Worm (Caenorhabditis elegans) whole organism, young adult: Measurements from ENCODE around the gene B0252.3.

Experiments
- B0019.2 ChIP-seq: fragments of 200-800 bp; sonication (Bioruptor generic); conservative IDR thresholded peaks from 2 replicates; pipeline ENCODE4 v1.3.6; 2022; ENCODE audit warnings: missing genetic modification reagents, missing genetic modification characterization, missing compliant biosample characterization
- B0261.1 ChIP-seq: sonication (generic microtip); optimal IDR thresholded peaks from 2 replicates; lab custom pipeline; 2016; ENCODE audit warnings: mild to moderate bottlenecking, missing genetic modification characterization, moderate library complexity, missing compliant biosample characterization
- C06A6.2 ChIP-seq: fragments of 200-800 bp; sonication (Bioruptor generic); conservative IDR thresholded peaks from 2 replicates; pipeline ENCODE4 v1.3.6; 2022; ENCODE audit warnings: missing genetic modification characterization, missing compliant biosample characterization
- C17E4.6 ChIP-seq: fragments of 200-800 bp; sonication (Bioruptor generic); IDR thresholded peaks from 2 replicates; pipeline ENCODE4 v1.3.6; 2022; ENCODE audit warnings: missing genetic modification reagents, missing genetic modification characterization, missing compliant biosample characterization
- F22D6.2 ChIP-seq: sonication (generic microtip); optimal IDR thresholded peaks from 2 replicates; lab custom pipeline; 2016; ENCODE audit warnings: mild to moderate bottlenecking, missing genetic modification characterization, missing compliant biosample characterization
- F37B4.10 ChIP-seq: fragments of 200-800 bp; sonication (Bioruptor generic); IDR thresholded peaks from 2 replicates; pipeline ENCODE4 v1.3.6; 2022; ENCODE audit warnings: missing genetic modification characterization, missing compliant biosample characterization
- F57A8.1 ChIP-seq: fragments of 200-800 bp; sonication (Bioruptor generic); optimal IDR thresholded peaks from 2 replicates; lab custom pipeline; 2018; ENCODE audit warnings: mild to moderate bottlenecking, missing genetic modification characterization, moderate library complexity, missing compliant biosample characterization
- T26A5.8 ChIP-seq: sonication (generic microtip); optimal IDR thresholded peaks from 2 replicates; lab custom pipeline; 2016; ENCODE audit warnings: missing genetic modification characterization, missing compliant biosample characterization
- Y56A3A.18 ChIP-seq: fragments of 200-800 bp; sonication (Bioruptor generic); IDR thresholded peaks from 2 replicates; pipeline ENCODE4 v1.3.6; 2022; ENCODE audit warnings: missing genetic modification reagents, missing genetic modification characterization, missing compliant biosample characterization
- Y67H2A.10 ChIP-seq: fragments of 200-800 bp; sonication (Bioruptor generic); conservative IDR thresholded peaks from 2 replicates; pipeline ENCODE4 v1.3.6; 2022; ENCODE audit warnings: missing genetic modification reagents, missing genetic modification characterization, missing compliant biosample characterization
- Y95B8A.8 ChIP-seq: fragments of 200-800 bp; sonication (Bioruptor generic); IDR thresholded peaks from 2 replicates; pipeline ENCODE4 v1.3.6; 2022; ENCODE audit warnings: missing genetic modification reagents, missing genetic modification characterization, missing compliant biosample characterization
- attf-3 ChIP-seq: fragments of 200-800 bp; sonication (Bioruptor generic); conservative IDR thresholded peaks from 2 replicates; pipeline ENCODE4 v1.3.6; 2022; ENCODE audit warnings: missing genetic modification reagents, missing genetic modification characterization, missing compliant biosample characterization
- bed-1 ChIP-seq: fragments of 200-800 bp; sonication (Bioruptor generic); IDR thresholded peaks from 2 replicates; pipeline ENCODE4 v1.3.6; 2022; ENCODE audit warnings: missing genetic modification reagents, missing genetic modification characterization, missing compliant biosample characterization
- cebp-1 ChIP-seq, 2 experiments: fragments of 200-800 bp in 1 of 2; sonication (Bioruptor generic) in 1 of 2; sonication (generic microtip) in 1 of 2; IDR thresholded peaks in 1 of 2; optimal IDR thresholded peaks in 1 of 2; 2 replicates each; pipeline versions ENCODE4 v1.3.6 to Lab custom; 2017 to 2022; ENCODE audit warnings: missing compliant biosample characterization in 2 of 2, missing genetic modification characterization in 2 of 2, mild to moderate bottlenecking in 1 of 2, missing genetic modification reagents in 1 of 2, moderate library complexity in 1 of 2
- cebp-2 ChIP-seq: fragments of 200-800 bp; sonication (Bioruptor generic); IDR thresholded peaks from 2 replicates; pipeline ENCODE4 v1.3.6; 2022; ENCODE audit warnings: missing genetic modification characterization, missing compliant biosample characterization
- ceh-79 ChIP-seq: sonication (generic microtip); optimal IDR thresholded peaks from 2 replicates; lab custom pipeline; 2017; ENCODE audit warnings: mild to moderate bottlenecking, missing genetic modification characterization, missing compliant biosample characterization
- ceh-91 ChIP-seq: fragments of 200-800 bp; sonication (Bioruptor generic); IDR thresholded peaks from 2 replicates; pipeline ENCODE4 v1.3.6; 2022; ENCODE audit warnings: missing genetic modification reagents, missing genetic modification characterization, missing compliant biosample characterization
- dpff-1 ChIP-seq: sonication (generic microtip); optimal IDR thresholded peaks from 2 replicates; lab custom pipeline; 2017; ENCODE audit warnings: mild to moderate bottlenecking, missing genetic modification characterization, missing compliant biosample characterization
- efl-1 ChIP-seq: fragments of 150-350 bp; optimal IDR thresholded peaks from 2 replicates; lab custom pipeline; 2014; ENCODE audit warnings: missing biosample characterization, missing genetic modification reagents, missing genetic modification characterization
- gei-17 ChIP-seq: fragments of 200-800 bp; sonication (Bioruptor generic); optimal IDR thresholded peaks from 2 replicates; lab custom pipeline; 2018; ENCODE audit warnings: mild to moderate bottlenecking, missing genetic modification characterization, missing compliant biosample characterization
- him-1 ChIP-seq: sonication (generic microtip); optimal IDR thresholded peaks from 2 replicates; lab custom pipeline; 2016; ENCODE audit warnings: missing genotype, missing genetic modification reagents, missing genetic modification characterization, missing compliant biosample characterization
- hmg-1.2 ChIP-seq: fragments of 200-800 bp; sonication (Bioruptor generic); IDR thresholded peaks from 2 replicates; pipeline ENCODE4 v1.3.6; 2022; ENCODE audit warnings: missing genetic modification reagents, missing genetic modification characterization, missing compliant biosample characterization
- hmg-20 ChIP-seq: fragments of 200-800 bp; sonication (Bioruptor generic); IDR thresholded peaks from 2 replicates; pipeline ENCODE4 v1.3.6; 2022; ENCODE audit warnings: missing genetic modification reagents, missing genetic modification characterization, missing compliant biosample characterization
- let-607 ChIP-seq, 2 experiments: fragments of 200-800 bp in 1 of 2; sonication (Bioruptor generic) in 1 of 2; sonication (generic microtip) in 1 of 2; optimal IDR thresholded peaks; 2 replicates each; lab custom pipeline; 2016 to 2018; ENCODE audit warnings: mild to moderate bottlenecking in 2 of 2, missing compliant biosample characterization in 2 of 2, missing genetic modification characterization in 2 of 2, moderate library complexity in 2 of 2, missing genotype in 1 of 2
- lin-35 ChIP-seq, 3 experiments: fragments of 150-350 bp in 2 of 3; sonication (generic microtip) in 1 of 3; optimal IDR thresholded peaks; 2 replicates each; lab custom pipeline; 2014 to 2018; ENCODE audit warnings: missing biosample characterization in 3 of 3, missing genetic modification characterization in 3 of 3, missing genetic modification reagents in 3 of 3
- lir-1 ChIP-seq: fragments of 200-800 bp; sonication (Bioruptor generic); conservative IDR thresholded peaks from 2 replicates; pipeline ENCODE4 v1.3.6; 2022; ENCODE audit warnings: missing genetic modification reagents, missing genetic modification characterization, missing compliant biosample characterization
- lsl-1 ChIP-seq: fragments of 200-800 bp; sonication (Bioruptor generic); optimal IDR thresholded peaks from 2 replicates; lab custom pipeline; 2018; ENCODE audit warnings: mild to moderate bottlenecking, missing genetic modification characterization, moderate library complexity, missing compliant biosample characterization
- lsy-27 ChIP-seq: sonication (generic microtip); optimal IDR thresholded peaks from 2 replicates; lab custom pipeline; 2017; ENCODE audit warnings: missing genetic modification characterization, mild to moderate bottlenecking, missing compliant biosample characterization, antibody characterized with exemption, missing genotype, borderline replicate concordance; ENCODE audit not compliant: insufficient read depth
- madf-6 ChIP-seq: fragments of 200-800 bp; sonication (Bioruptor generic); IDR thresholded peaks from 2 replicates; pipeline ENCODE4 v1.3.6; 2022; ENCODE audit warnings: missing genetic modification reagents, missing genetic modification characterization, missing compliant biosample characterization
- mes-4 ChIP-seq: sonication (generic microtip); optimal IDR thresholded peaks from 2 replicates; lab custom pipeline; 2016; ENCODE audit warnings: missing genotype, missing genetic modification characterization, missing compliant biosample characterization
- mxl-1 ChIP-seq: sonication (generic microtip); optimal IDR thresholded peaks from 2 replicates; lab custom pipeline; 2016; ENCODE audit warnings: missing genetic modification characterization, missing compliant biosample characterization
- nfya-2 ChIP-seq: fragments of 200-800 bp; sonication (Bioruptor generic); IDR thresholded peaks from 2 replicates; pipeline ENCODE4 v1.3.6; 2022; ENCODE audit warnings: missing genetic modification reagents, missing genetic modification characterization, missing compliant biosample characterization
- nhr-90 ChIP-seq: sonication (generic microtip); optimal IDR thresholded peaks from 2 replicates; lab custom pipeline; 2016; ENCODE audit warnings: missing genotype, mild to moderate bottlenecking, missing genetic modification characterization, missing compliant biosample characterization
- pbrm-1 ChIP-seq: fragments of 200-800 bp; sonication (Bioruptor generic); IDR thresholded peaks from 2 replicates; pipeline ENCODE4 v1.3.6; 2022; ENCODE audit warnings: missing genetic modification reagents, missing genetic modification characterization, missing compliant biosample characterization
- rec-8 ChIP-seq, 2 experiments: sonication (generic microtip); optimal IDR thresholded peaks; 2 replicates each; lab custom pipeline; 2016; ENCODE audit warnings: mild to moderate bottlenecking in 2 of 2, missing genetic modification characterization in 2 of 2, missing genetic modification reagents in 2 of 2, missing genotype in 2 of 2, missing biosample characterization in 1 of 2, missing compliant biosample characterization in 1 of 2, moderate library complexity in 1 of 2
- rpc-1 ChIP-seq, 2 experiments: fragments of 150-350 bp in 1 of 2; sonication (generic microtip) in 1 of 2; optimal IDR thresholded peaks; 2 replicates each; lab custom pipeline; 2014 to 2018; ENCODE audit warnings: missing biosample characterization in 1 of 2, missing genetic modification characterization in 1 of 2, missing genetic modification reagents in 1 of 2, missing genotype in 1 of 2
- snpc-4 ChIP-seq, 5 experiments: fragments of 150-350 bp in 1 of 5; sonication (generic microtip) in 4 of 5; optimal IDR thresholded peaks; 2 replicates each; lab custom pipeline; 2014 to 2018; ENCODE audit warnings: missing genetic modification characterization in 5 of 5, missing biosample characterization in 3 of 5, antibody characterized with exemption in 2 of 5, mild to moderate bottlenecking in 2 of 5, missing compliant biosample characterization in 2 of 5, missing genotype in 2 of 5, moderate library complexity in 2 of 5, missing genetic modification reagents in 1 of 5
- somi-1 ChIP-seq: fragments of 200-800 bp; sonication (Bioruptor generic); optimal IDR thresholded peaks from 2 replicates; lab custom pipeline; 2018; ENCODE audit warnings: mild to moderate bottlenecking, missing genetic modification characterization, missing compliant biosample characterization
- tbp1 ChIP-seq: fragments of 200-800 bp; sonication (Bioruptor generic); optimal IDR thresholded peaks from 2 replicates; lab custom pipeline; 2018; ENCODE audit warnings: mild to moderate bottlenecking, missing genetic modification characterization, missing compliant biosample characterization
- tlf-1 ChIP-seq: fragments of 200-800 bp; sonication (Bioruptor generic); optimal IDR thresholded peaks from 2 replicates; lab custom pipeline; 2018; ENCODE audit warnings: mild to moderate bottlenecking, missing genetic modification characterization, missing compliant biosample characterization
- unc-62 ChIP-seq: fragments of 150-350 bp; optimal IDR thresholded peaks from 2 replicates; lab custom pipeline; 2014; ENCODE audit warnings: missing biosample characterization, missing genetic modification reagents, missing genetic modification characterization
- ztf-18 ChIP-seq: sonication (generic microtip); optimal IDR thresholded peaks from 2 replicates; lab custom pipeline; 2016; ENCODE audit warnings: missing genotype, mild to moderate bottlenecking, missing genetic modification characterization, missing compliant biosample characterization
- ztf-25 ChIP-seq: fragments of 200-800 bp; sonication (Bioruptor generic); IDR thresholded peaks from 2 replicates; pipeline ENCODE4 v1.3.6; 2022; ENCODE audit warnings: missing genetic modification reagents, missing genetic modification characterization, missing compliant biosample characterization
- ztf-26 ChIP-seq: sonication (generic microtip); optimal IDR thresholded peaks from 2 replicates; lab custom pipeline; 2017; ENCODE audit warnings: missing genetic modification characterization, missing compliant biosample characterization
- ztf-28 ChIP-seq: fragments of 200-800 bp; sonication (Bioruptor generic); IDR thresholded peaks from 2 replicates; pipeline ENCODE4 v1.3.6; 2022; ENCODE audit warnings: missing genetic modification reagents, missing genetic modification characterization, missing compliant biosample characterization

B0252.3 gene

DNA sequence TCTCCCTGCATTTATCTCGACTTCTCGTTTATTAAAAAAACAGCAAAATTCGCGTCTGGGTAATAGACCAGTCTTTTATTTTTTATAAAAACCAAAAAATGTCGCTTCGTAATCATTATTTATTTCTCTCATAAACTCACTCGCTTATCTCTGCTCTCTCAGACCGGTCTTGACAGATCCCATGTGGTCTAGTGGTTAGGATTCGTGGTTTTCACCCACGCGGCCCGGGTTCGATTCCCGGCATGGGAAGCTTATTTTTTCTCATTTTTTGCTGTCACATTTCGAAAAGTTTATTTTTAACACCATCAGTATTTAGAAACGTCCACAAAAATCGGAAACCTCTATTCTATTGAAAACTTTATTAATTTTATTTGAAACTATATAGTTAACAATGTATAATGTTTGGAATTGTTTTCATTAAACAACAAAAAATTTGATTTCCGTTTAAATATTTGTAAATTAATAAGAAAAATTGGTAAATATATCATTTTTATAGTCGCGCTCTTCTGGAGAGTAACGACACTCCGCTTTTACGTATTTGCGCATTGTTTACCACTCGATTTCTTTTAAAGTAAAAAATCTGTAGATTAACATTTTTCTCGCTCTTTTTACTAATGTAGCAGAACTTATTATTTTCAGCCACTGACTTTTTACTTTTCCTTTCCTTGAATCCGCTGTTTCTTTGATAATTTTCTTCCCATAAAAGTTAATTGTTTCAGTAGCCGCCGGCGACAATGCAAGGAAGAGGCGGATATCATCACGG, 9.4 kb downstream of the B0252.3 start, which contains the start of gene hrpl-1:
Gene hrpl-1, plus strand, starts transcription at position 713 of the 763 bp plus-strand sequence.
- TF ChIP-seq let-607 (tag; optimal IDR thresholded peaks at IDR 0.05; lab: Kevin White, UChicago): no peak
- TF ChIP-seq Y95B8A.8 (GFP tag; lab: Robert Waterston, UW): no peak
- no peak for TF ChIP-seq rec-8 (tag; optimal IDR thresholded peaks at IDR 0.05; lab: Kevin White, UChicago)
- no peak for TF ChIP-seq Y67H2A.10 (GFP tag; lab: Robert Waterston, UW)
- no peak for TF ChIP-seq ceh-79 (tag; lab: Kevin White, UChicago)
- TF ChIP-seq B0261.1 (tag; lab: Kevin White, UChicago): peak; percentile 73
- no peak for TF ChIP-seq unc-62 (GFP tag; lab: Kevin White, UChicago)
- no peak for TF ChIP-seq ztf-18 (tag; lab: Kevin White, UChicago)
- TF ChIP-seq ceh-91: no peak
- no peak for TF ChIP-seq cebp-1 (GFP tag; IDR thresholded peaks at IDR 0.05; lab: Robert Waterston, UW)
- peak; percentile 24 for TF ChIP-seq cebp-1 (tag; optimal IDR thresholded peaks at IDR 0.05; lab: Kevin White, UChicago)
- no peak for TF ChIP-seq dpff-1 (tag; lab: Kevin White, UChicago)
- TF ChIP-seq hmg-20: no peak
- TF ChIP-seq lsy-27 (tag; lab: Kevin White, UChicago): no peak
- TF ChIP-seq ztf-26: no peak
- TF ChIP-seq mxl-1 (tag; lab: Kevin White, UChicago): peak; percentile 20
- peak; percentile 58 for TF ChIP-seq mes-4 (tag; lab: Kevin White, UChicago)
- no peak for TF ChIP-seq F22D6.2 (tag; lab: Kevin White, UChicago)
- TF ChIP-seq cebp-2 (GFP tag; lab: Robert Waterston, UW): no peak
- TF ChIP-seq rpc-1 (optimal IDR thresholded peaks at IDR 0.05; lab: Kevin White, UChicago): peak; percentile 57
- TF ChIP-seq rpc-1 (tag; optimal IDR thresholded peaks at IDR 0.05; lab: Kevin White, UChicago): peak; percentile 76
- peak; percentile 90 for TF ChIP-seq tbp1 (GFP tag; lab: Kevin White, UChicago)
- TF ChIP-seq him-1 (tag; lab: Kevin White, UChicago): peak; percentile 15
- no peak for TF ChIP-seq madf-6
- no peak for TF ChIP-seq lir-1
- no peak for TF ChIP-seq ztf-25 (GFP tag; lab: Robert Waterston, UW)
- TF ChIP-seq lsl-1 (GFP tag; lab: Kevin White, UChicago): no peak
- peak; percentile 45 for TF ChIP-seq somi-1 (GFP tag; lab: Kevin White, UChicago)
- TF ChIP-seq nfya-2 (GFP tag; lab: Robert Waterston, UW): no peak
- no peak for TF ChIP-seq T26A5.8
- TF ChIP-seq nhr-90 (tag; lab: Kevin White, UChicago): peak; percentile 20
- no peak for TF ChIP-seq ztf-28 (GFP tag; lab: Robert Waterston, UW)
- no peak for TF ChIP-seq tlf-1
- TF ChIP-seq efl-1 (GFP tag; lab: Kevin White, UChicago): no peak
- TF ChIP-seq B0019.2 (GFP tag; lab: Robert Waterston, UW): no peak
- peak; percentile 29; the same call in 1 of the 2 replicates for TF ChIP-seq hmg-1.2
- no peak for TF ChIP-seq C06A6.2 (GFP tag; lab: Robert Waterston, UW)
- 0 out of 2 replicates have a peak, but pooled peaks have one; percentile 27 for TF ChIP-seq pbrm-1 (GFP tag; lab: Robert Waterston, UW)
- no peak for TF ChIP-seq F37B4.10 (GFP tag; lab: Robert Waterston, UW)
- no peak for TF ChIP-seq gei-17 (GFP tag; lab: Kevin White, UChicago)
- no peak for TF ChIP-seq snpc-4 (GFP tag; optimal IDR thresholded peaks at IDR 0.05; lab: Kevin White, UChicago)
- peak in 1 of 4 experiments; percentile 11 for TF ChIP-seq snpc-4 (tag; optimal IDR thresholded peaks at IDR 0.05; lab: Kevin White, UChicago)
- TF ChIP-seq attf-3 (GFP tag; lab: Robert Waterston, UW): 0 out of 2 replicates have a peak, but pooled peaks have one; percentile 48
- no peak for TF ChIP-seq Y56A3A.18
- TF ChIP-seq F57A8.1 (GFP tag; lab: Kevin White, UChicago): no peak
- TF ChIP-seq lin-35 (GFP tag; optimal IDR thresholded peaks at IDR 0.05; lab: Kevin White, UChicago): no peak
- no peak for TF ChIP-seq bed-1 (GFP tag; lab: Robert Waterston, UW)
- TF ChIP-seq C17E4.6: no peak
